Fruit fly (Drosophila melanogaster) whole organism, embryonic: ENCODE measurements around the gene eIF4E5.

Experiments used
- ATbp ChIP-seq: fragments of 200-800 bp; sonication (Bioruptor generic); optimal IDR thresholded peaks from 2 replicates; lab custom pipeline; 2017; ENCODE audit warnings: missing biosample characterization, mild to moderate bottlenecking, missing genetic modification characterization, missing genetic modification reagents
- Aef1 ChIP-seq: fragments of 200-800 bp; sonication (Bioruptor generic); IDR thresholded peaks from 3 replicates; pipeline ENCODE4 v1.3.6; 2022; ENCODE audit warnings: missing biosample characterization, missing genetic modification characterization
- B-H2 ChIP-seq: fragments of 200-800 bp; sonication (Bioruptor generic); optimal IDR thresholded peaks from 2 replicates; lab custom pipeline; 2018; ENCODE audit warnings: missing biosample characterization, mild to moderate bottlenecking, missing genetic modification characterization
- C15 ChIP-seq: fragments of 200-800 bp; sonication (Bioruptor generic); IDR thresholded peaks from 3 replicates; pipeline ENCODE4 v1.3.6; 2022; ENCODE audit warnings: missing biosample characterization, missing genetic modification characterization
- CG1024 ChIP-seq: fragments of 200-800 bp; sonication (Bioruptor generic); IDR thresholded peaks from 2 replicates; pipeline ENCODE4 v1.3.6; 2022; ENCODE audit warnings: missing biosample characterization, missing genetic modification characterization
- CG10462 ChIP-seq: fragments of 200-800 bp; sonication (Bioruptor generic); optimal IDR thresholded peaks from 2 replicates; lab custom pipeline; 2016; ENCODE audit warnings: missing biosample characterization, missing genetic modification characterization
- CG11093 ChIP-seq: fragments of 200-800 bp; sonication (Bioruptor generic); IDR thresholded peaks from 3 replicates; pipeline ENCODE4 v1.3.6; 2022; ENCODE audit warnings: missing biosample characterization, missing genetic modification characterization
- CG13123 ChIP-seq: fragments of 200-800 bp; sonication (Bioruptor generic); optimal IDR thresholded peaks from 2 replicates; lab custom pipeline; 2016; ENCODE audit warnings: missing biosample characterization, missing genetic modification characterization
- CG13894 ChIP-seq: fragments of 200-800 bp; sonication (Bioruptor generic); optimal IDR thresholded peaks from 3 replicates; lab custom pipeline; 2018; ENCODE audit warnings: missing biosample characterization, mild to moderate bottlenecking, missing genetic modification characterization, moderate library complexity
- CG14860 ChIP-seq: fragments of 200-800 bp; sonication (Bioruptor generic); IDR thresholded peaks from 3 replicates; pipeline ENCODE4 v1.3.6; 2022; ENCODE audit warnings: missing biosample characterization, missing genetic modification characterization; ENCODE audit not compliant: partially characterized antibody
- CG14965 ChIP-seq: fragments of 200-800 bp; sonication (Bioruptor generic); optimal IDR thresholded peaks from 2 replicates; lab custom pipeline; 2016; ENCODE audit warnings: missing biosample characterization, missing genetic modification characterization, borderline replicate concordance
- CG15269 ChIP-seq: fragments of 200-800 bp; sonication (Bioruptor generic); optimal IDR thresholded peaks from 2 replicates; lab custom pipeline; 2018; ENCODE audit warnings: missing biosample characterization, mild to moderate bottlenecking, missing genetic modification characterization, moderate library complexity
- CG1647 ChIP-seq: fragments of 200-800 bp; sonication (Bioruptor generic); optimal IDR thresholded peaks from 3 replicates; lab custom pipeline; 2016; ENCODE audit warnings: missing biosample characterization, missing genetic modification characterization
- CG17802 ChIP-seq: fragments of 200-800 bp; sonication (Bioruptor generic); optimal IDR thresholded peaks from 2 replicates; lab custom pipeline; 2018; ENCODE audit warnings: missing biosample characterization, mild to moderate bottlenecking, missing genetic modification characterization, moderate library complexity
- CG17829 ChIP-seq: fragments of 200-800 bp; optimal IDR thresholded peaks from 2 replicates; lab custom pipeline; 2019; ENCODE audit warnings: missing biosample characterization, mild to moderate bottlenecking, missing genetic modification characterization, moderate library complexity
- CG2712 ChIP-seq: fragments of 200-800 bp; optimal IDR thresholded peaks from 3 replicates; lab custom pipeline; 2019; ENCODE audit warnings: missing biosample characterization, mild to moderate bottlenecking, missing genetic modification characterization, moderate library complexity
- CG34224 ChIP-seq: fragments of 200-800 bp; sonication (Bioruptor generic); IDR thresholded peaks from 3 replicates; pipeline ENCODE4 v1.3.6; 2022; ENCODE audit warnings: missing biosample characterization, missing genetic modification characterization; ENCODE audit not compliant: partially characterized antibody
- CG3995 ChIP-seq: fragments of 200-800 bp; sonication (Bioruptor generic); optimal IDR thresholded peaks from 3 replicates; lab custom pipeline; 2016; ENCODE audit warnings: missing biosample characterization, missing genetic modification characterization
- CG4854 ChIP-seq: fragments of 200-800 bp; sonication (Bioruptor generic); optimal IDR thresholded peaks from 2 replicates; lab custom pipeline; 2016; ENCODE audit warnings: missing biosample characterization, missing genetic modification characterization, inconsistent platforms
- CG6175 ChIP-seq: fragments of 200-800 bp; sonication (Bioruptor generic); IDR thresholded peaks from 3 replicates; pipeline ENCODE4 v1.3.6; 2022; ENCODE audit warnings: missing biosample characterization, missing genetic modification characterization
- CG6272 ChIP-seq: fragments of 200-800 bp; sonication (Bioruptor generic); IDR thresholded peaks from 2 replicates; pipeline ENCODE4 v1.3.6; 2022; ENCODE audit warnings: missing biosample characterization, missing genetic modification characterization
- CG7745 ChIP-seq: fragments of 200-800 bp; sonication (Bioruptor generic); optimal IDR thresholded peaks from 2 replicates; lab custom pipeline; 2018; ENCODE audit warnings: missing biosample characterization, mild to moderate bottlenecking, missing genetic modification characterization, moderate library complexity
- CG7963 ChIP-seq: fragments of 200-800 bp; sonication (Bioruptor generic); IDR thresholded peaks from 3 replicates; pipeline ENCODE4 v1.3.6; 2022; ENCODE audit warnings: missing biosample characterization, missing genetic modification characterization; ENCODE audit not compliant: partially characterized antibody
- CG9437 ChIP-seq: fragments of 200-800 bp; sonication (Bioruptor generic); optimal IDR thresholded peaks from 2 replicates; lab custom pipeline; 2018; ENCODE audit warnings: missing biosample characterization, mild to moderate bottlenecking, missing genetic modification characterization
- CG9727 ChIP-seq: fragments of 200-800 bp; sonication (Bioruptor generic); optimal IDR thresholded peaks from 3 replicates; lab custom pipeline; 2017; ENCODE audit warnings: missing biosample characterization, mild to moderate bottlenecking, missing genetic modification characterization
- Ets97D ChIP-seq: fragments of 200-800 bp; sonication (Bioruptor generic); optimal IDR thresholded peaks from 3 replicates; lab custom pipeline; 2016; ENCODE audit warnings: missing biosample characterization, missing genetic modification characterization
- H15 ChIP-seq: fragments of 200-800 bp; sonication (Bioruptor generic); IDR thresholded peaks from 3 replicates; pipeline ENCODE4 v1.3.6; 2022; ENCODE audit warnings: missing biosample characterization, missing genetic modification characterization
- HHEX ChIP-seq: fragments of 200-800 bp; sonication (Bioruptor generic); optimal IDR thresholded peaks from 3 replicates; lab custom pipeline; 2017; ENCODE audit warnings: missing biosample characterization, mild to moderate bottlenecking, missing genetic modification characterization, missing genetic modification reagents
- Hr51 ChIP-seq, 2 experiments: fragments of 200-800 bp; sonication (Bioruptor generic); optimal IDR thresholded peaks; 2 replicates in 1 of 2; 3 replicates in 1 of 2; lab custom pipeline; 2016 to 2018; ENCODE audit warnings: missing biosample characterization in 2 of 2, missing genetic modification characterization in 2 of 2, mild to moderate bottlenecking in 1 of 2, moderate library complexity in 1 of 2
- Lpt ChIP-seq: fragments of >200 bp; optimal IDR thresholded peaks from 2 replicates; lab custom pipeline; 2018; ENCODE audit warnings: missing biosample characterization, missing genetic modification characterization
- Mad ChIP-seq: fragments of 200-800 bp; sonication (Bioruptor generic); optimal IDR thresholded peaks from 2 replicates; lab custom pipeline; 2016; ENCODE audit warnings: missing biosample characterization, missing genetic modification characterization
- NK7.1 ChIP-seq: fragments of 200-800 bp; sonication (Bioruptor generic); optimal IDR thresholded peaks from 3 replicates; lab custom pipeline; 2016; ENCODE audit warnings: missing biosample characterization, missing genetic modification characterization
- NfI ChIP-seq: fragments of 200-800 bp; sonication (Bioruptor generic); optimal IDR thresholded peaks from 3 replicates; lab custom pipeline; 2018; ENCODE audit warnings: missing biosample characterization, mild to moderate bottlenecking, missing genetic modification characterization, moderate library complexity
- Vsx1 ChIP-seq: fragments of 200-800 bp; sonication (Bioruptor generic); optimal IDR thresholded peaks from 2 replicates; lab custom pipeline; 2017; ENCODE audit warnings: missing biosample characterization, mild to moderate bottlenecking, missing genetic modification characterization, missing genetic modification reagents
- chif ChIP-seq, 2 experiments: fragments of 200-800 bp; sonication (Bioruptor generic); optimal IDR thresholded peaks; 3 replicates each; lab custom pipeline; 2016; ENCODE audit warnings: missing biosample characterization in 2 of 2, missing genetic modification characterization in 2 of 2
- crol ChIP-seq: fragments of 200-800 bp; sonication (Bioruptor generic); IDR thresholded peaks from 2 replicates; pipeline ENCODE4 v1.3.6; 2022; ENCODE audit warnings: missing biosample characterization, missing genetic modification characterization
- eve ChIP-seq, 2 experiments: fragments of >200 bp; optimal IDR thresholded peaks; 2 replicates each; lab custom pipeline; 2017; ENCODE audit warnings: missing biosample characterization in 2 of 2, missing genetic modification characterization in 2 of 2
- eyg ChIP-seq: fragments of 200-800 bp; sonication (Bioruptor generic); optimal IDR thresholded peaks from 3 replicates; lab custom pipeline; 2016; ENCODE audit warnings: missing biosample characterization, missing genetic modification characterization
- gsb-n ChIP-seq: fragments of 200-800 bp; sonication (Bioruptor generic); optimal IDR thresholded peaks from 3 replicates; lab custom pipeline; 2018; ENCODE audit warnings: missing biosample characterization, mild to moderate bottlenecking, missing genetic modification characterization
- gt ChIP-seq: fragments of 200-800 bp; sonication (Bioruptor generic); IDR thresholded peaks from 2 replicates; pipeline ENCODE4 v1.3.6; 2022; ENCODE audit warnings: missing biosample characterization, missing genetic modification characterization
- klu ChIP-seq: fragments of 200-800 bp; sonication (Bioruptor generic); IDR thresholded peaks from 2 replicates; pipeline ENCODE4 v1.3.6; 2022; ENCODE audit warnings: missing biosample characterization, missing genetic modification characterization
- kni ChIP-seq: fragments of 200-800 bp; sonication (Bioruptor generic); optimal IDR thresholded peaks from 3 replicates; lab custom pipeline; 2017; ENCODE audit warnings: mild to moderate bottlenecking, missing biosample characterization, missing genetic modification reagents, missing genetic modification characterization
- odd ChIP-seq: fragments of 200-800 bp; sonication (Bioruptor generic); optimal IDR thresholded peaks from 2 replicates; lab custom pipeline; 2017; ENCODE audit warnings: missing biosample characterization, mild to moderate bottlenecking, missing genetic modification characterization
- rib ChIP-seq: fragments of 200-800 bp; sonication (Bioruptor generic); IDR thresholded peaks from 2 replicates; pipeline ENCODE4 v1.3.6; 2022; ENCODE audit warnings: missing biosample characterization, missing genetic modification characterization
- run ChIP-seq: fragments of 200-800 bp; sonication (Bioruptor generic); optimal IDR thresholded peaks from 3 replicates; lab custom pipeline; 2018; ENCODE audit warnings: missing biosample characterization, mild to moderate bottlenecking, missing genetic modification characterization
- seq ChIP-seq: fragments of 200-800 bp; sonication (Bioruptor generic); IDR thresholded peaks from 2 replicates; pipeline ENCODE4 v1.3.6; 2022; ENCODE audit warnings: missing biosample characterization, missing genetic modification characterization
- ttk ChIP-seq: fragments of 200-800 bp; sonication (Bioruptor generic); IDR thresholded peaks from 2 replicates; pipeline ENCODE4 v2.1.2; 2022; ENCODE audit warnings: missing biosample characterization, missing genetic modification characterization
- wek ChIP-seq: fragments of 200-800 bp; sonication (Bioruptor generic); optimal IDR thresholded peaks from 3 replicates; lab custom pipeline; 2018; ENCODE audit warnings: missing biosample characterization, mild to moderate bottlenecking, missing genetic modification characterization, moderate library complexity
- zfh2 ChIP-seq: fragments of 200-800 bp; sonication (Bioruptor generic); optimal IDR thresholded peaks from 2 replicates; lab custom pipeline; 2016; ENCODE audit warnings: missing biosample characterization, missing genetic modification characterization

eIF4E5 gene

dm6 chr3L:7850771-7851358, 43.8 kb upstream of the eIF4E5 start (continued):
- 0 out of 2 replicates have a peak, but pooled peaks have one; percentile 41 for TF ChIP-seq gt
- TF ChIP-seq rib (GFP tag; lab: Robert Waterston, UW), result peak; percentile 86
- TF ChIP-seq CG7745 (tag; lab: Kevin White, UChicago), result peak; percentile 1
- TF ChIP-seq kni (GFP tag; lab: Kevin White, UChicago), result peak; percentile 38
- TF ChIP-seq CG15269 (tag; lab: Kevin White, UChicago), result peak; percentile 92
- no peak for TF ChIP-seq B-H2 (GFP tag; lab: Kevin White, UChicago)
- TF ChIP-seq CG6175, result peak; percentile 76; the same call in 1 of the 3 replicates
- TF ChIP-seq CG3995 (GFP tag; lab: Kevin White, UChicago), result peak; percentile 61
- TF ChIP-seq ATbp (GFP tag; lab: Kevin White, UChicago), result peak; percentile 75
- TF ChIP-seq seq (GFP tag; lab: Robert Waterston, UW), result peak; percentile 77; the same call in 1 of the 2 replicates
- peak; percentile 85 for TF ChIP-seq CG9727
- no peak for TF ChIP-seq CG14860 (GFP tag; lab: Robert Waterston, UW)
- TF ChIP-seq CG13894 (tag; lab: Kevin White, UChicago), result peak; percentile 91
- TF ChIP-seq run (tag; lab: Kevin White, UChicago), result peak; percentile 57
- peak; percentile 81; the same call in 1 of the 3 replicates for TF ChIP-seq C15
- peak; percentile 81 for TF ChIP-seq NK7.1 (GFP tag; lab: Kevin White, UChicago)
- no peak for TF ChIP-seq Lpt (GFP tag; lab: Kevin White, UChicago)
- peak; percentile 61 for TF ChIP-seq CG10462 (GFP tag; lab: Kevin White, UChicago)
- no peak for TF ChIP-seq CG7963 (GFP tag; lab: Robert Waterston, UW)
- TF ChIP-seq CG4854 (GFP tag; lab: Kevin White, UChicago), result peak; percentile 70
- TF ChIP-seq HHEX (GFP tag; lab: Kevin White, UChicago), result peak; percentile 90
- peak; percentile 67 for TF ChIP-seq gsb-n (tag; lab: Kevin White, UChicago)
- peak; percentile 88 for TF ChIP-seq Aef1 (GFP tag; lab: Robert Waterston, UW)
- peak; percentile 74 for TF ChIP-seq eyg (GFP tag; lab: Kevin White, UChicago)
- TF ChIP-seq CG34224, result no peak
- no peak; the same call in 1 of the 2 replicates for TF ChIP-seq CG6272 (GFP tag; lab: Robert Waterston, UW)
- peak; percentile 88 for TF ChIP-seq chif (GFP tag; optimal IDR thresholded peaks at IDR 0.05; lab: Kevin White, UChicago)
- TF ChIP-seq Mad (GFP tag; lab: Kevin White, UChicago), result peak; percentile 71
- peak; percentile 82 for TF ChIP-seq CG17829 (tag; lab: Kevin White, UChicago)
- TF ChIP-seq NfI (GFP tag; lab: Kevin White, UChicago), result peak; percentile 81
- peak; percentile 44; the same call in 1 of the 3 replicates for TF ChIP-seq CG11093
- TF ChIP-seq H15 (GFP tag; lab: Robert Waterston, UW), result peak; percentile 87
- TF ChIP-seq CG1647, result peak; percentile 80
- TF ChIP-seq crol (GFP tag; lab: Robert Waterston, UW), result peak; percentile 73
- TF ChIP-seq CG17802 (tag; lab: Kevin White, UChicago), result peak; percentile 40
- TF ChIP-seq CG2712 (tag; lab: Kevin White, UChicago), result peak; percentile 87
- TF ChIP-seq Ets97D (GFP tag; lab: Kevin White, UChicago), result peak; percentile 58
- peak; percentile 78 for TF ChIP-seq odd (GFP tag; lab: Kevin White, UChicago)
- TF ChIP-seq Hr51 (GFP tag; optimal IDR thresholded peaks at IDR 0.05; lab: Kevin White, UChicago), result peak; percentile 78 to 91
- peak; percentile 84 for TF ChIP-seq Vsx1 (GFP tag; lab: Kevin White, UChicago)
- 0 out of 2 replicates have a peak, but pooled peaks have one; percentile 19 for TF ChIP-seq CG1024
- TF ChIP-seq CG14965, result peak; percentile 63
- peak; percentile 33 for TF ChIP-seq CG13123 (GFP tag; lab: Kevin White, UChicago)
- TF ChIP-seq ttk (GFP tag; lab: Robert Waterston, UW), result peak; percentile 79
- TF ChIP-seq eve (GFP tag; optimal IDR thresholded peaks at IDR 0.05; lab: Kevin White, UChicago), result peak in 1 of 2 experiments; percentile 93
- TF ChIP-seq klu (GFP tag; lab: Robert Waterston, UW), result peak; percentile 65
- TF ChIP-seq CG9437, result peak; percentile 71
- peak; percentile 56 for TF ChIP-seq zfh2 (GFP tag; lab: Kevin White, UChicago)
- TF ChIP-seq wek, result peak; percentile 9
